Fruit fly (Drosophila melanogaster): ENCODE results near the gene heph.

dm6 chr3R:31945684-31946083 is 69.6 kb downstream of the heph start:
- no peak for TF ChIP-seq psq (optimal IDR thresholded peaks at IDR 0.05)
- no peak for TF ChIP-seq insv (optimal IDR thresholded peaks at IDR 0.05)
